Fruit fly (Drosophila melanogaster) whole organism, prepupa: ENCODE data around the gene GstO2.

ENCODE experiments used
- Blimp-1 ChIP-seq: fragments of 200-800 bp; sonication (Bioruptor generic); optimal IDR thresholded peaks from 3 replicates; lab custom pipeline; 2017; ENCODE audit warnings: missing biosample characterization, missing genetic modification characterization, mild to moderate bottlenecking, moderate library complexity, missing genetic modification reagents
- CG10631 ChIP-seq: fragments of 200-800 bp; sonication (Bioruptor generic); optimal IDR thresholded peaks from 2 replicates; lab custom pipeline; 2016; ENCODE audit warnings: missing biosample characterization, missing genetic modification characterization
- CG10669 ChIP-seq: fragments of 200-800 bp; sonication (Bioruptor generic); optimal IDR thresholded peaks from 3 replicates; lab custom pipeline; 2018; ENCODE audit warnings: missing biosample characterization, mild to moderate bottlenecking, missing genetic modification characterization, moderate library complexity
- CG11902 ChIP-seq: fragments of 200-800 bp; sonication (Bioruptor generic); optimal IDR thresholded peaks from 3 replicates; lab custom pipeline; 2016; ENCODE audit warnings: missing biosample characterization, missing genetic modification characterization
- CG15336 ChIP-seq: fragments of 200-800 bp; sonication (Bioruptor generic); IDR thresholded peaks from 2 replicates; pipeline ENCODE4 v1.3.6; 2022; ENCODE audit warnings: missing biosample characterization, missing genetic modification characterization
- CG3032 ChIP-seq: fragments of 200-800 bp; optimal IDR thresholded peaks from 2 replicates; lab custom pipeline; 2019; ENCODE audit warnings: missing biosample characterization, mild to moderate bottlenecking, missing genetic modification characterization, moderate library complexity
- CG31627 ChIP-seq: fragments of 200-800 bp; sonication (Bioruptor generic); optimal IDR thresholded peaks from 3 replicates; lab custom pipeline; 2016; ENCODE audit warnings: missing biosample characterization, missing genetic modification characterization
- CG34406 ChIP-seq: fragments of 200-800 bp; sonication (Bioruptor generic); optimal IDR thresholded peaks from 3 replicates; lab custom pipeline; 2016; ENCODE audit warnings: missing biosample characterization, missing genetic modification characterization
- CG6792 ChIP-seq: fragments of 200-800 bp; sonication (Bioruptor generic); optimal IDR thresholded peaks from 3 replicates; lab custom pipeline; 2016; ENCODE audit warnings: missing biosample characterization, missing genetic modification characterization
- CG6808 ChIP-seq: fragments of 200-800 bp; sonication (Bioruptor generic); optimal IDR thresholded peaks from 3 replicates; lab custom pipeline; 2017; ENCODE audit warnings: missing biosample characterization, missing genetic modification characterization, mild to moderate bottlenecking, moderate library complexity, missing genetic modification reagents
- CG6854 ChIP-seq: fragments of 200-800 bp; sonication (Bioruptor generic); optimal IDR thresholded peaks from 2 replicates; lab custom pipeline; 2017; ENCODE audit warnings: missing biosample characterization, mild to moderate bottlenecking, missing genetic modification characterization
- CG7368 ChIP-seq: fragments of 200-800 bp; sonication (Bioruptor generic); optimal IDR thresholded peaks from 3 replicates; lab custom pipeline; 2016; ENCODE audit warnings: missing biosample characterization, missing genetic modification characterization
- CG8119 ChIP-seq: fragments of 200-800 bp; sonication (Bioruptor generic); IDR thresholded peaks from 3 replicates; pipeline ENCODE4 v1.3.6; 2022; ENCODE audit warnings: missing biosample characterization, missing genetic modification characterization
- CG8319 ChIP-seq: fragments of 200-800 bp; sonication (Bioruptor generic); optimal IDR thresholded peaks from 3 replicates; lab custom pipeline; 2016; ENCODE audit warnings: missing biosample characterization, missing genetic modification characterization
- CG8632 ChIP-seq: fragments of 200-800 bp; sonication (Bioruptor generic); optimal IDR thresholded peaks from 3 replicates; lab custom pipeline; 2016; ENCODE audit warnings: missing biosample characterization, missing genetic modification characterization
- CG9139 ChIP-seq: fragments of 200-800 bp; sonication (Bioruptor generic); optimal IDR thresholded peaks from 3 replicates; lab custom pipeline; 2017; ENCODE audit warnings: missing biosample characterization, mild to moderate bottlenecking, missing genetic modification characterization
- Eip75B ChIP-seq: fragments of 200-800 bp; sonication (Bioruptor generic); optimal IDR thresholded peaks from 3 replicates; lab custom pipeline; 2016; ENCODE audit warnings: missing biosample characterization, missing genetic modification characterization
- Eip78C ChIP-seq: fragments of 200-800 bp; sonication (Bioruptor generic); peaks from one replicate; lab custom pipeline; 2016; ENCODE audit warnings: missing biosample characterization, missing genetic modification characterization
- Eip93F ChIP-seq: fragments of 200-800 bp; sonication (Bioruptor generic); optimal IDR thresholded peaks from 2 replicates; lab custom pipeline; 2016; ENCODE audit warnings: missing biosample characterization, mild to moderate bottlenecking, missing genetic modification characterization
- Gug ChIP-seq: fragments of 200-800 bp; sonication (Bioruptor generic); IDR thresholded peaks from 2 replicates; pipeline ENCODE4 v1.3.6; 2022; ENCODE audit warnings: missing biosample characterization, missing genetic modification characterization
- Hr39 ChIP-seq: fragments of 200-800 bp; sonication (Bioruptor generic); optimal IDR thresholded peaks from 2 replicates; lab custom pipeline; 2016; ENCODE audit warnings: missing biosample characterization, missing genetic modification characterization
- Hr4 ChIP-seq: fragments of 200-800 bp; sonication (Bioruptor generic); optimal IDR thresholded peaks from 3 replicates; lab custom pipeline; 2016; ENCODE audit warnings: missing biosample characterization, missing genetic modification characterization
- Met ChIP-seq: fragments of 200-800 bp; sonication (Bioruptor generic); optimal IDR thresholded peaks from 3 replicates; lab custom pipeline; 2016; ENCODE audit warnings: missing biosample characterization, missing genetic modification characterization
- OdsH ChIP-seq: fragments of 200-800 bp; sonication (Bioruptor generic); optimal IDR thresholded peaks from 3 replicates; lab custom pipeline; 2016; ENCODE audit warnings: missing biosample characterization, missing genetic modification characterization
- Sox14 ChIP-seq: fragments of 200-800 bp; sonication (Bioruptor generic); optimal IDR thresholded peaks from 3 replicates; lab custom pipeline; 2016; ENCODE audit warnings: missing biosample characterization, missing genetic modification characterization
- Sox15 ChIP-seq: fragments of 200-800 bp; sonication (Bioruptor generic); optimal IDR thresholded peaks from 3 replicates; lab custom pipeline; 2016; ENCODE audit warnings: missing biosample characterization, missing genetic modification characterization
- achi ChIP-seq: fragments of 200-800 bp; sonication (Bioruptor generic); optimal IDR thresholded peaks from 3 replicates; lab custom pipeline; 2016; ENCODE audit warnings: missing biosample characterization, missing genetic modification characterization
- dac ChIP-seq: fragments of 200-800 bp; sonication (Bioruptor generic); optimal IDR thresholded peaks from 2 replicates; lab custom pipeline; 2017; ENCODE audit warnings: missing biosample characterization, mild to moderate bottlenecking, missing genetic modification characterization
- dsx ChIP-seq: fragments of 200-800 bp; optimal IDR thresholded peaks from 3 replicates; lab custom pipeline; 2019; ENCODE audit warnings: missing biosample characterization, mild to moderate bottlenecking, missing genetic modification characterization, moderate library complexity; ENCODE audit not compliant: poor library complexity, severe bottlenecking
- esn ChIP-seq: fragments of 200-800 bp; sonication (Bioruptor generic); optimal IDR thresholded peaks from 2 replicates; lab custom pipeline; 2016; ENCODE audit warnings: missing biosample characterization, mild to moderate bottlenecking, missing genetic modification characterization, moderate library complexity
- fd85E ChIP-seq: fragments of 200-800 bp; sonication (Bioruptor generic); optimal IDR thresholded peaks from 3 replicates; lab custom pipeline; 2016; ENCODE audit warnings: missing biosample characterization, missing genetic modification characterization
- lz ChIP-seq: fragments of 200-800 bp; sonication (Bioruptor generic); optimal IDR thresholded peaks from 3 replicates; lab custom pipeline; 2016; ENCODE audit warnings: missing biosample characterization, missing genetic modification characterization
- net ChIP-seq: fragments of 200-800 bp; sonication (Bioruptor generic); optimal IDR thresholded peaks from 3 replicates; lab custom pipeline; 2016; ENCODE audit warnings: missing biosample characterization, missing genetic modification characterization
- salr ChIP-seq, 2 experiments: fragments of 200-800 bp; sonication (Bioruptor generic); optimal IDR thresholded peaks; 3 replicates each; lab custom pipeline; 2016 to 2018; ENCODE audit warnings: missing biosample characterization in 2 of 2, missing genetic modification characterization in 2 of 2, mild to moderate bottlenecking in 1 of 2
- spab ChIP-seq: fragments of 200-800 bp; sonication (Bioruptor generic); optimal IDR thresholded peaks from 2 replicates; lab custom pipeline; 2017; ENCODE audit warnings: missing biosample characterization, mild to moderate bottlenecking, missing genetic modification characterization, missing genetic modification reagents
- ss ChIP-seq, 2 experiments: fragments of 200-800 bp; sonication (Bioruptor generic); optimal IDR thresholded peaks; 2 replicates in 1 of 2; 3 replicates in 1 of 2; lab custom pipeline; 2017 to 2018; ENCODE audit warnings: mild to moderate bottlenecking in 2 of 2, missing biosample characterization in 2 of 2, missing genetic modification characterization in 2 of 2, moderate library complexity in 1 of 2
- svp ChIP-seq: fragments of 200-800 bp; sonication (Bioruptor generic); peaks from one replicate; lab custom pipeline; 2016; ENCODE audit warnings: missing biosample characterization, missing genetic modification characterization
- topi ChIP-seq: fragments of 200-800 bp; sonication (Bioruptor generic); optimal IDR thresholded peaks from 3 replicates; lab custom pipeline; 2016; ENCODE audit warnings: missing biosample characterization, missing genetic modification characterization

Gene GstO2

dm6 chr3L:8544710-8545109 is 21.4 kb upstream of the GstO2 start, which contains the start of gene rhea (continued):
- TF ChIP-seq Hr39, result no peak
- TF ChIP-seq salr (GFP tag; optimal IDR thresholded peaks at IDR 0.05; lab: Kevin White, UChicago), result no peak
- no peak for TF ChIP-seq CG6854 (GFP tag; lab: Kevin White, UChicago)
- no peak for TF ChIP-seq CG7368 (GFP tag; lab: Kevin White, UChicago)
- no peak for TF ChIP-seq esn (GFP tag; lab: Kevin White, UChicago)
- TF ChIP-seq CG8632 (GFP tag; lab: Kevin White, UChicago), result no peak
- peak; percentile 5 for TF ChIP-seq svp (GFP tag; lab: Kevin White, UChicago)
- peak; percentile 8 for TF ChIP-seq CG3032
- TF ChIP-seq Sox14 (GFP tag; lab: Kevin White, UChicago), result peak; percentile 19
- TF ChIP-seq Sox15 (GFP tag; lab: Kevin White, UChicago), result no peak
- no peak for TF ChIP-seq CG10669 (GFP tag; lab: Kevin White, UChicago)
- TF ChIP-seq Eip78C (GFP tag; lab: Kevin White, UChicago), result peak; percentile 53

- TF ChIP-seq OdsH (peak; percentile 3), esn (GFP tag; lab: Kevin White, UChicago) (peak; percentile 30), ss (GFP tag; optimal IDR thresholded peaks at IDR 0.05; lab: Kevin White, UChicago) (no peak), Eip78C (GFP tag; lab: Kevin White, UChicago) (peak; percentile 78), achi (GFP tag; lab: Kevin White, UChicago) (peak; percentile 3), spab (GFP tag; lab: Kevin White, UChicago) (no peak), CG31627 (GFP tag; lab: Kevin White, UChicago) (peak; percentile 10), fd85E (GFP tag; lab: Kevin White, UChicago) (no peak), Eip93F (no peak), topi (peak; percentile 28), CG6792 (GFP tag; lab: Kevin White, UChicago) (peak; percentile 5), lz (GFP tag; lab: Kevin White, UChicago) (peak; percentile 6), svp (GFP tag; lab: Kevin White, UChicago) (peak; percentile 42), Eip75B (GFP tag; lab: Kevin White, UChicago) (no peak), dac (GFP tag; lab: Kevin White, UChicago) (no peak), CG9139 (GFP tag; lab: Kevin White, UChicago) (no peak), Hr4 (GFP tag; lab: Kevin White, UChicago) (no peak)
Measured at dm6 chr3L:8543866-8544265, 20.6 kb upstream of the GstO2 start.

- TF ChIP-seq CG6808 (GFP tag; lab: Kevin White, UChicago), result no peak
- TF ChIP-seq Eip78C (GFP tag; lab: Kevin White, UChicago), result peak; percentile 15
- TF ChIP-seq dac (GFP tag; lab: Kevin White, UChicago), result no peak
- TF ChIP-seq, all 60 proteins: peak for 1
Measured at dm6 chr3L:8542213-8542612, 18.9 kb upstream of the GstO2 start.

dm6 chr3L:8541669-8542068 is 18.4 kb upstream of the GstO2 start:
- no peak for TF ChIP-seq CG7368 (GFP tag; lab: Kevin White, UChicago)
- no peak for TF ChIP-seq Gug (GFP tag; lab: Robert Waterston, UW)
- TF ChIP-seq Met, result no peak
- TF ChIP-seq salr (GFP tag; optimal IDR thresholded peaks at IDR 0.05; lab: Kevin White, UChicago), result no peak
- TF ChIP-seq CG15336 (GFP tag; lab: Robert Waterston, UW), result no peak
- no peak for TF ChIP-seq Blimp-1
- TF ChIP-seq CG9139 (GFP tag; lab: Kevin White, UChicago), result no peak
- TF ChIP-seq Sox15 (GFP tag; lab: Kevin White, UChicago), result no peak
- no peak for TF ChIP-seq dac (GFP tag; lab: Kevin White, UChicago)
- TF ChIP-seq CG8319 (GFP tag; lab: Kevin White, UChicago), result no peak

- TF ChIP-seq CG6808 (GFP tag; lab: Kevin White, UChicago) (no peak), svp (GFP tag; lab: Kevin White, UChicago) (no peak), CG11902 (no peak), CG6854 (GFP tag; lab: Kevin White, UChicago) (no peak), Hr4 (GFP tag; lab: Kevin White, UChicago) (no peak), CG10631 (GFP tag; lab: Kevin White, UChicago) (no peak), dsx (GFP tag; lab: Kevin White, UChicago) (no peak), dac (GFP tag; lab: Kevin White, UChicago) (no peak), Sox15 (GFP tag; lab: Kevin White, UChicago) (no peak), lz (GFP tag; lab: Kevin White, UChicago) (no peak), esn (GFP tag; lab: Kevin White, UChicago) (no peak), CG3032 (no peak), CG34406 (no peak), net (GFP tag; lab: Kevin White, UChicago) (no peak), CG8319 (GFP tag; lab: Kevin White, UChicago) (no peak), CG8119 (GFP tag; lab: Robert Waterston, UW) (no peak)
Measured at dm6 chr3L:8540509-8540908, 17.2 kb upstream of the GstO2 start.
